Fruit fly (Drosophila melanogaster) whole organism, embryonic: ENCODE measurements around the gene Neto.

Source experiments
- ATbp ChIP-seq: fragments of 200-800 bp; sonication (Bioruptor generic); optimal IDR thresholded peaks from 2 replicates; lab custom pipeline; 2017; ENCODE audit warnings: missing biosample characterization, mild to moderate bottlenecking, missing genetic modification characterization, missing genetic modification reagents
- Aef1 ChIP-seq: fragments of 200-800 bp; sonication (Bioruptor generic); IDR thresholded peaks from 3 replicates; pipeline ENCODE4 v1.3.6; 2022; ENCODE audit warnings: missing biosample characterization, missing genetic modification characterization
- Asciz ChIP-seq: fragments of 200-800 bp; sonication (Bioruptor generic); optimal IDR thresholded peaks from 2 replicates; lab custom pipeline; 2017; ENCODE audit warnings: missing biosample characterization, mild to moderate bottlenecking, missing genetic modification characterization, missing genetic modification reagents
- BtbVII ChIP-seq: fragments of 200-800 bp; sonication (Bioruptor generic); optimal IDR thresholded peaks from 3 replicates; lab custom pipeline; 2017; ENCODE audit warnings: missing biosample characterization, mild to moderate bottlenecking, missing genetic modification characterization
- CG11696 ChIP-seq: fragments of 200-800 bp; sonication (Bioruptor generic); IDR thresholded peaks from 2 replicates; pipeline ENCODE4 v1.3.6; 2022; ENCODE audit warnings: missing biosample characterization, missing genetic modification characterization
- CG12071 ChIP-seq: fragments of 200-800 bp; sonication (Bioruptor generic); optimal IDR thresholded peaks from 3 replicates; lab custom pipeline; 2018; ENCODE audit warnings: missing biosample characterization, mild to moderate bottlenecking, missing genetic modification characterization
- CG1233 ChIP-seq: fragments of 200-800 bp; sonication (Bioruptor generic); optimal IDR thresholded peaks from 4 replicates; lab custom pipeline; 2018; ENCODE audit warnings: missing biosample characterization, mild to moderate bottlenecking, missing genetic modification characterization
- CG12659 ChIP-seq: fragments of 200-800 bp; sonication (Bioruptor generic); optimal IDR thresholded peaks from 3 replicates; lab custom pipeline; 2017; ENCODE audit warnings: mild to moderate bottlenecking, missing biosample characterization, missing genetic modification reagents, missing genetic modification characterization
- CG12769 ChIP-seq: fragments of 200-800 bp; sonication (Bioruptor generic); optimal IDR thresholded peaks from 2 replicates; lab custom pipeline; 2019; ENCODE audit warnings: missing biosample characterization, mild to moderate bottlenecking, missing genetic modification characterization, moderate library complexity
- CG13123 ChIP-seq: fragments of 200-800 bp; sonication (Bioruptor generic); optimal IDR thresholded peaks from 2 replicates; lab custom pipeline; 2016; ENCODE audit warnings: missing biosample characterization, missing genetic modification characterization
- CG13424 ChIP-seq: fragments of 200-800 bp; sonication (Bioruptor generic); optimal IDR thresholded peaks from 2 replicates; lab custom pipeline; 2019; ENCODE audit warnings: missing biosample characterization, mild to moderate bottlenecking, missing genetic modification characterization, moderate library complexity
- CG14667 ChIP-seq: fragments of 200-800 bp; sonication (Bioruptor generic); IDR thresholded peaks from 2 replicates; pipeline ENCODE4 v1.3.6; 2022; ENCODE audit warnings: missing biosample characterization, missing genetic modification characterization
- CG1602 ChIP-seq: fragments of 200-800 bp; sonication (Bioruptor generic); optimal IDR thresholded peaks from 3 replicates; lab custom pipeline; 2016; ENCODE audit warnings: missing biosample characterization, missing genetic modification characterization
- CG1647 ChIP-seq: fragments of 200-800 bp; sonication (Bioruptor generic); optimal IDR thresholded peaks from 3 replicates; lab custom pipeline; 2016; ENCODE audit warnings: missing biosample characterization, missing genetic modification characterization
- CG16779 ChIP-seq: fragments of 200-800 bp; sonication (Bioruptor generic); IDR thresholded peaks from 2 replicates; pipeline ENCODE4 v1.3.6; 2022; ENCODE audit warnings: missing biosample characterization, missing genetic modification characterization
- CG2120 ChIP-seq: fragments of 200-800 bp; sonication (Bioruptor generic); optimal IDR thresholded peaks from 3 replicates; lab custom pipeline; 2016; ENCODE audit warnings: missing biosample characterization, missing genetic modification characterization
- CG30403 ChIP-seq: fragments of 200-800 bp; sonication (Bioruptor generic); optimal IDR thresholded peaks from 3 replicates; lab custom pipeline; 2016; ENCODE audit warnings: missing biosample characterization, missing genetic modification characterization
- CG3281 ChIP-seq: fragments of 200-800 bp; sonication (Bioruptor generic); optimal IDR thresholded peaks from 3 replicates; lab custom pipeline; 2017; ENCODE audit warnings: missing biosample characterization, mild to moderate bottlenecking, missing genetic modification characterization
- CG3407 ChIP-seq: fragments of 200-800 bp; sonication (Bioruptor generic); optimal IDR thresholded peaks from 2 replicates; lab custom pipeline; 2018; ENCODE audit warnings: missing biosample characterization, mild to moderate bottlenecking, missing genetic modification characterization
- CG34224 ChIP-seq: fragments of 200-800 bp; sonication (Bioruptor generic); IDR thresholded peaks from 3 replicates; pipeline ENCODE4 v1.3.6; 2022; ENCODE audit warnings: missing biosample characterization, missing genetic modification characterization; ENCODE audit not compliant: partially characterized antibody
- CG4328 ChIP-seq: fragments of 200-800 bp; sonication (Bioruptor generic); optimal IDR thresholded peaks from 3 replicates; lab custom pipeline; 2017; ENCODE audit warnings: missing biosample characterization, missing genetic modification reagents, missing genetic modification characterization
- CG43689 ChIP-seq: fragments of 200-800 bp; sonication (Bioruptor generic); IDR thresholded peaks from 2 replicates; pipeline ENCODE4 v1.3.6; 2022; ENCODE audit warnings: missing biosample characterization, missing genetic modification characterization
- CG5953 ChIP-seq: fragments of 200-800 bp; sonication (Bioruptor generic); IDR thresholded peaks from 2 replicates; pipeline ENCODE4 v1.3.6; 2022; ENCODE audit warnings: missing biosample characterization, missing genetic modification characterization
- CG6175 ChIP-seq: fragments of 200-800 bp; sonication (Bioruptor generic); IDR thresholded peaks from 3 replicates; pipeline ENCODE4 v1.3.6; 2022; ENCODE audit warnings: missing biosample characterization, missing genetic modification characterization
- CG6813 ChIP-seq: fragments of 200-800 bp; sonication (Bioruptor generic); optimal IDR thresholded peaks from 2 replicates; lab custom pipeline; 2017; ENCODE audit warnings: missing biosample characterization, missing genetic modification characterization, mild to moderate bottlenecking, moderate library complexity, missing genetic modification reagents
- CG7745 ChIP-seq: fragments of 200-800 bp; sonication (Bioruptor generic); optimal IDR thresholded peaks from 2 replicates; lab custom pipeline; 2018; ENCODE audit warnings: missing biosample characterization, mild to moderate bottlenecking, missing genetic modification characterization, moderate library complexity
- CG7987 ChIP-seq: fragments of 200-800 bp; sonication (Bioruptor generic); optimal IDR thresholded peaks from 2 replicates; lab custom pipeline; 2018; ENCODE audit warnings: missing biosample characterization, mild to moderate bottlenecking, missing genetic modification characterization, moderate library complexity
- CG8281 ChIP-seq: fragments of 200-800 bp; sonication (Bioruptor generic); optimal IDR thresholded peaks from 2 replicates; lab custom pipeline; 2018; ENCODE audit warnings: missing biosample characterization, mild to moderate bottlenecking, missing genetic modification characterization, moderate library complexity
- Dp ChIP-seq: fragments of 200-800 bp; sonication (Bioruptor generic); optimal IDR thresholded peaks from 2 replicates; lab custom pipeline; 2018; ENCODE audit warnings: missing biosample characterization, mild to moderate bottlenecking, missing genetic modification characterization, moderate library complexity
- ERR ChIP-seq: fragments of 200-800 bp; sonication (Bioruptor generic); optimal IDR thresholded peaks from 2 replicates; lab custom pipeline; 2016; ENCODE audit warnings: missing biosample characterization, missing genetic modification characterization
- Ets65A ChIP-seq: fragments of 200-800 bp; sonication (Bioruptor generic); peaks from one replicate; lab custom pipeline; 2016; ENCODE audit warnings: missing biosample characterization, missing genetic modification characterization
- Fer1 ChIP-seq: fragments of 200-800 bp; sonication (Bioruptor generic); optimal IDR thresholded peaks from 2 replicates; lab custom pipeline; 2017; ENCODE audit warnings: missing biosample characterization, mild to moderate bottlenecking, missing genetic modification characterization
- Fer3 ChIP-seq: fragments of 200-800 bp; sonication (Bioruptor generic); optimal IDR thresholded peaks from 2 replicates; lab custom pipeline; 2018; ENCODE audit warnings: missing biosample characterization, mild to moderate bottlenecking, missing genetic modification characterization, moderate library complexity
- HLHmδ ChIP-seq: fragments of 200-800 bp; sonication (Bioruptor generic); optimal IDR thresholded peaks from 2 replicates; lab custom pipeline; 2018; ENCODE audit warnings: missing biosample characterization, mild to moderate bottlenecking, missing genetic modification characterization, moderate library complexity
- NC2α ChIP-seq: fragments of 200-800 bp; sonication (Bioruptor generic); optimal IDR thresholded peaks from 2 replicates; lab custom pipeline; 2016; ENCODE audit warnings: missing biosample characterization, missing genetic modification characterization
- Stat92E ChIP-seq, 3 experiments: fragments of >200 bp in 2 of 3; fragments of 200-800 bp in 1 of 3; sonication (Bioruptor generic) in 1 of 3; optimal IDR thresholded peaks; 2 replicates each; lab custom pipeline; 2017 to 2019; ENCODE audit warnings: missing biosample characterization in 3 of 3, missing genetic modification characterization in 3 of 3, mild to moderate bottlenecking in 1 of 3, moderate library complexity in 1 of 3
- cad ChIP-seq: fragments of >200 bp; optimal IDR thresholded peaks from 2 replicates; lab custom pipeline; 2017; ENCODE audit warnings: missing biosample characterization, missing genetic modification characterization
- dati ChIP-seq: fragments of 200-800 bp; sonication (Bioruptor generic); IDR thresholded peaks from 2 replicates; pipeline ENCODE4 v1.3.6; 2022; ENCODE audit warnings: missing biosample characterization, missing genetic modification characterization
- dm ChIP-seq: fragments of 200-800 bp; sonication (Bioruptor generic); optimal IDR thresholded peaks from 3 replicates; lab custom pipeline; 2016; ENCODE audit warnings: missing biosample characterization, missing genetic modification characterization
- esg ChIP-seq: fragments of 200-800 bp; sonication (Bioruptor generic); conservative IDR thresholded peaks from 2 replicates; pipeline ENCODE4 v1.3.6; 2022; ENCODE audit warnings: missing biosample characterization, missing genetic modification characterization
- fd3F ChIP-seq: fragments of 200-800 bp; sonication (Bioruptor generic); optimal IDR thresholded peaks from 2 replicates; lab custom pipeline; 2018; ENCODE audit warnings: missing biosample characterization, mild to moderate bottlenecking, missing genetic modification characterization, moderate library complexity
- gem ChIP-seq: fragments of 200-800 bp; sonication (Bioruptor generic); optimal IDR thresholded peaks from 2 replicates; lab custom pipeline; 2019; ENCODE audit warnings: missing biosample characterization, mild to moderate bottlenecking, missing genetic modification characterization, moderate library complexity
- jumu ChIP-seq: fragments of 200-800 bp; sonication (Bioruptor generic); optimal IDR thresholded peaks from 3 replicates; lab custom pipeline; 2016; ENCODE audit warnings: missing biosample characterization, missing genetic modification characterization
- klu ChIP-seq: fragments of 200-800 bp; sonication (Bioruptor generic); IDR thresholded peaks from 2 replicates; pipeline ENCODE4 v1.3.6; 2022; ENCODE audit warnings: missing biosample characterization, missing genetic modification characterization
- mirr ChIP-seq: fragments of 200-800 bp; sonication (Bioruptor generic); optimal IDR thresholded peaks from 3 replicates; lab custom pipeline; 2018; ENCODE audit warnings: missing biosample characterization, mild to moderate bottlenecking, missing genetic modification characterization
- pb ChIP-seq: fragments of 200-800 bp; sonication (Bioruptor generic); optimal IDR thresholded peaks from 3 replicates; lab custom pipeline; 2016; ENCODE audit warnings: missing biosample characterization, missing genetic modification characterization
- pzg ChIP-seq: fragments of 200-800 bp; sonication (Bioruptor generic); optimal IDR thresholded peaks from 3 replicates; lab custom pipeline; 2018; ENCODE audit warnings: missing biosample characterization, mild to moderate bottlenecking, missing genetic modification characterization, moderate library complexity
- sc ChIP-seq, 3 experiments: fragments of >200 bp in 2 of 3; fragments of 200-800 bp in 1 of 3; sonication (Bioruptor generic) in 1 of 3; optimal IDR thresholded peaks; 2 replicates in 2 of 3; 3 replicates in 1 of 3; lab custom pipeline; 2017; ENCODE audit warnings: mild to moderate bottlenecking in 1 of 3, missing biosample characterization in 1 of 3, missing genetic modification characterization in 1 of 3, missing genetic modification reagents in 1 of 3
- sqz ChIP-seq: fragments of 200-800 bp; sonication (Bioruptor generic); optimal IDR thresholded peaks from 3 replicates; lab custom pipeline; 2018; ENCODE audit warnings: missing biosample characterization, mild to moderate bottlenecking, missing genetic modification characterization
- ttk ChIP-seq: fragments of 200-800 bp; sonication (Bioruptor generic); IDR thresholded peaks from 2 replicates; pipeline ENCODE4 v2.1.2; 2022; ENCODE audit warnings: missing biosample characterization, missing genetic modification characterization
- z ChIP-seq: fragments of 200-800 bp; sonication (Bioruptor generic); IDR thresholded peaks from 3 replicates; pipeline ENCODE4 v1.3.6; 2022; ENCODE audit warnings: missing biosample characterization, missing genetic modification characterization

Neto gene

DNA sequence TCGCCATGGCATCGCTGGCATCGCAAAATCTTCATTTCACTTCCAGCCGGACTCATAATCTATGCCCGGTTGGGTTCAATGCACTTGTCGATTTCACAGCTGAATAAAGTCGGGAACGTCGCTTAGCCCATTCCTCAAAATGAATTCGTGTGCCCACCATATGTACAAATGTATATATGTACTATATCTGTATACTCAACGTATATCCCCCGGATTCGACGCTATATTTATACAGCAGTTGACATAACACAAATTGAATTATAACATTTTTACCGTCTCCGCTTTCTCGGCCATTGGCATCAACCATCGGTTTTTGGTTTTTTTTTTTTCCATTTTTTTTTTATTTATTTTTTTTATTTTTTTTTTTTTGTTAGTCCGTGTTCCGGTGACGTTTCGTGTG lies 124.6 kb downstream of the Neto start (continued):
- peak; percentile 29 for TF ChIP-seq Fer3 (tag; lab: Kevin White, UChicago)
- peak; percentile 0 for TF ChIP-seq CG3407 (GFP tag; lab: Kevin White, UChicago)
- TF ChIP-seq pzg (GFP tag; lab: Kevin White, UChicago): no peak
- peak; percentile 14 for TF ChIP-seq Asciz (GFP tag; lab: Kevin White, UChicago)
- TF ChIP-seq fd3F (GFP tag; lab: Kevin White, UChicago): peak; percentile 10
- TF ChIP-seq dati (GFP tag; lab: Robert Waterston, UW): no peak
- peak; percentile 5 for TF ChIP-seq CG7987
- TF ChIP-seq CG6175 (GFP tag; lab: Robert Waterston, UW): no peak
- TF ChIP-seq Ets65A: no peak
- no peak for TF ChIP-seq cad (GFP tag; lab: Kevin White, UChicago)
- TF ChIP-seq CG16779 (GFP tag; lab: Robert Waterston, UW): no peak
- TF ChIP-seq gem (tag; lab: Kevin White, UChicago): peak; percentile 18
- no peak for TF ChIP-seq Dp (GFP tag; lab: Kevin White, UChicago)
- peak; percentile 39 for TF ChIP-seq CG4328 (GFP tag; lab: Kevin White, UChicago)
- no peak for TF ChIP-seq jumu (GFP tag; lab: Kevin White, UChicago)
- peak; percentile 32 for TF ChIP-seq BtbVII (GFP tag; lab: Kevin White, UChicago)
- TF ChIP-seq HLHmδ (GFP tag; lab: Kevin White, UChicago): peak; percentile 29
- TF ChIP-seq CG13123: no peak
- TF ChIP-seq mirr: peak; percentile 1
- no peak for TF ChIP-seq CG34224
- TF ChIP-seq CG6813 (GFP tag; lab: Kevin White, UChicago): peak; percentile 58
- TF ChIP-seq dm (GFP tag; lab: Kevin White, UChicago): no peak
- peak; percentile 39 for TF ChIP-seq Fer1
- TF ChIP-seq CG43689 (GFP tag; lab: Robert Waterston, UW): no peak
- TF ChIP-seq CG14667 (GFP tag; lab: Robert Waterston, UW): no peak
- TF ChIP-seq CG30403: no peak
- TF ChIP-seq CG1647: no peak
- no peak for TF ChIP-seq klu
- TF ChIP-seq esg (GFP tag; lab: Robert Waterston, UW): no peak
- TF ChIP-seq CG2120 (GFP tag; lab: Kevin White, UChicago): peak; percentile 10
- TF ChIP-seq ATbp (GFP tag; lab: Kevin White, UChicago): peak; percentile 70
- no peak for TF ChIP-seq CG1602 (GFP tag; lab: Kevin White, UChicago)
- TF ChIP-seq CG12659 (GFP tag; lab: Kevin White, UChicago): peak; percentile 1
- TF ChIP-seq Aef1: no peak
- TF ChIP-seq sqz (GFP tag; lab: Kevin White, UChicago): peak; percentile 20
- no peak for TF ChIP-seq CG7745 (tag; lab: Kevin White, UChicago)
- TF ChIP-seq ttk: no peak
- no peak for TF ChIP-seq pb (GFP tag; lab: Kevin White, UChicago)
- TF ChIP-seq CG8281 (tag; lab: Kevin White, UChicago): no peak
- no peak for TF ChIP-seq Stat92E (GFP tag; optimal IDR thresholded peaks at IDR 0.05; lab: Kevin White, UChicago)
- no peak for TF ChIP-seq NC2α (GFP tag; lab: Kevin White, UChicago)
- TF ChIP-seq sc (optimal IDR thresholded peaks at IDR 0.05; lab: Kevin White, UChicago): no peak
- no peak for TF ChIP-seq sc (GFP tag; optimal IDR thresholded peaks at IDR 0.05; lab: Kevin White, UChicago)
- TF ChIP-seq CG3281 (GFP tag; lab: Kevin White, UChicago): peak; percentile 22
- peak; percentile 6 for TF ChIP-seq CG1233 (GFP tag; lab: Kevin White, UChicago)
- TF ChIP-seq ERR (GFP tag; lab: Kevin White, UChicago): no peak
- 0 out of 2 replicates have a peak, but pooled peaks have one; percentile 13 for TF ChIP-seq CG5953 (GFP tag; lab: Robert Waterston, UW)
- TF ChIP-seq CG12769 (tag; lab: Kevin White, UChicago): peak; percentile 48
- peak; percentile 15 for TF ChIP-seq CG13424
- TF ChIP-seq z: no peak
- no peak for TF ChIP-seq CG11696 (GFP tag; lab: Robert Waterston, UW)
- TF ChIP-seq CG12071 (GFP tag; lab: Kevin White, UChicago): peak; percentile 40
